In genomic region chr3R:18508346-18508745, dm6 we compare ENCODE assay signal across 1 fruit fly cellular context.
TF ChIP-seq lines count a peak whose summit lies in the region.

No protein-coding gene starts in this region.

TF ChIP-seq in whole organism, embryonic, 481 proteins besides CTCF, POLR2A, EP300 and RAD21 (continued from another document):
- TF ChIP-seq CG30403 (GFP tag; optimal IDR thresholded peaks at IDR 0.05; lab: Kevin White, UChicago) (no peak), caup (GFP tag; optimal IDR thresholded peaks at IDR 0.05; lab: Kevin White, UChicago; ENCODE audit: severe bottlenecking) (peak; percentile 36), Pdp1 (GFP tag; optimal IDR thresholded peaks at IDR 0.05; lab: Kevin White, UChicago) (no peak), mam (GFP tag; optimal IDR thresholded peaks at IDR 0.05; lab: Kevin White, UChicago) (peak; percentile 18), E2f1 (GFP tag; IDR thresholded peaks at IDR 0.05; lab: Robert Waterston, UW) (peak; percentile 61), CG18619 (GFP tag; optimal IDR thresholded peaks at IDR 0.05; lab: Kevin White, UChicago) (peak; percentile 17), CG3847 (GFP tag; IDR thresholded peaks at IDR 0.05; lab: Robert Waterston, UW) (peak; percentile 80), lab (GFP tag; optimal IDR thresholded peaks at IDR 0.05; lab: Kevin White, UChicago) (peak; percentile 78), dysf (GFP tag; IDR thresholded peaks at IDR 0.05; lab: Robert Waterston, UW) (peak; percentile 87), klu (GFP tag; IDR thresholded peaks at IDR 0.05; lab: Robert Waterston, UW) (peak; percentile 68), Camta (GFP tag; optimal IDR thresholded peaks at IDR 0.05; lab: Kevin White, UChicago) (no peak), CG1792 (GFP tag; optimal IDR thresholded peaks at IDR 0.05; lab: Kevin White, UChicago) (no peak), gsb (GFP tag; IDR thresholded peaks at IDR 0.05; lab: Robert Waterston, UW) (peak; percentile 55; the same call in 1 of the 2 replicates), CG8478 (optimal IDR thresholded peaks at IDR 0.05; lab: Kevin White, UChicago) (no peak), CG17568 (GFP tag; optimal IDR thresholded peaks at IDR 0.05; lab: Kevin White, UChicago) (no peak), sob (GFP tag; IDR thresholded peaks at IDR 0.05; lab: Robert Waterston, UW) (peak; percentile 59; the same call in 1 of the 2 replicates), CG14667 (GFP tag; IDR thresholded peaks at IDR 0.05; lab: Robert Waterston, UW) (peak; percentile 36; the same call in 1 of the 2 replicates), CG11398 (GFP tag; optimal IDR thresholded peaks at IDR 0.05; lab: Kevin White, UChicago) (no peak), Mrtf (GFP tag; IDR thresholded peaks at IDR 0.05; lab: Robert Waterston, UW) (peak; percentile 52; the same call in 1 of the 3 replicates), CG1233 (GFP tag; optimal IDR thresholded peaks at IDR 0.05; lab: Kevin White, UChicago) (peak; percentile 34), org-1 (GFP tag; optimal IDR thresholded peaks at IDR 0.05; lab: Kevin White, UChicago) (peak; percentile 24), mirr (GFP tag; optimal IDR thresholded peaks at IDR 0.05; lab: Kevin White, UChicago) (no peak), ttk (GFP tag; IDR thresholded peaks at IDR 0.05; lab: Robert Waterston, UW) (peak; percentile 82; the same call in 1 of the 2 replicates), Usf (GFP tag; optimal IDR thresholded peaks at IDR 0.05; lab: Kevin White, UChicago) (no peak), tin (GFP tag; optimal IDR thresholded peaks at IDR 0.05; lab: Kevin White, UChicago) (peak; percentile 14)
TF ChIP-seq in whole organism, embryonic: peak in this region for 135.
